Fruit fly (Drosophila melanogaster) whole organism, embryonic: ENCODE results near the gene THG.

Source experiments
- Atf6 ChIP-seq: fragments of 200-800 bp; sonication (Bioruptor generic); IDR thresholded peaks from 2 replicates; pipeline ENCODE4 v1.3.6; 2022; ENCODE audit warnings: missing biosample characterization, missing genetic modification characterization
- CG10543 ChIP-seq: fragments of 200-800 bp; sonication (Bioruptor generic); optimal IDR thresholded peaks from 3 replicates; lab custom pipeline; 2017; ENCODE audit warnings: missing biosample characterization, mild to moderate bottlenecking, missing genetic modification characterization, moderate library complexity
- CG12219 ChIP-seq: fragments of 200-800 bp; sonication (Bioruptor generic); optimal IDR thresholded peaks from 3 replicates; lab custom pipeline; 2018; ENCODE audit warnings: missing biosample characterization, mild to moderate bottlenecking, missing genetic modification characterization
- CG1233 ChIP-seq: fragments of 200-800 bp; sonication (Bioruptor generic); optimal IDR thresholded peaks from 4 replicates; lab custom pipeline; 2018; ENCODE audit warnings: missing biosample characterization, mild to moderate bottlenecking, missing genetic modification characterization
- CG14710 ChIP-seq: fragments of 200-800 bp; sonication (Bioruptor generic); optimal IDR thresholded peaks from 3 replicates; lab custom pipeline; 2019; ENCODE audit warnings: missing biosample characterization, mild to moderate bottlenecking, missing genetic modification characterization, moderate library complexity
- CG1603 ChIP-seq: fragments of 200-800 bp; sonication (Bioruptor generic); optimal IDR thresholded peaks from 2 replicates; lab custom pipeline; 2019; ENCODE audit warnings: missing biosample characterization, mild to moderate bottlenecking, missing genetic modification characterization, moderate library complexity
- CG17385 ChIP-seq: fragments of 200-800 bp; sonication (Bioruptor generic); optimal IDR thresholded peaks from 3 replicates; lab custom pipeline; 2018; ENCODE audit warnings: missing biosample characterization, mild to moderate bottlenecking, missing genetic modification characterization
- CG17612 ChIP-seq: fragments of 200-800 bp; sonication (Bioruptor generic); IDR thresholded peaks from 2 replicates; pipeline ENCODE4 v1.3.6; 2022; ENCODE audit warnings: missing biosample characterization, missing genetic modification characterization
- CG1832 ChIP-seq: fragments of 200-800 bp; sonication (Bioruptor generic); optimal IDR thresholded peaks from 2 replicates; lab custom pipeline; 2017; ENCODE audit warnings: missing biosample characterization, mild to moderate bottlenecking, missing genetic modification characterization, inconsistent platforms
- CG2712 ChIP-seq: fragments of 200-800 bp; optimal IDR thresholded peaks from 3 replicates; lab custom pipeline; 2019; ENCODE audit warnings: missing biosample characterization, mild to moderate bottlenecking, missing genetic modification characterization, moderate library complexity
- CG2889 ChIP-seq: fragments of 200-800 bp; sonication (Bioruptor generic); IDR thresholded peaks from 3 replicates; pipeline ENCODE4 v1.3.6; 2022; ENCODE audit warnings: missing biosample characterization, missing genetic modification characterization
- CG30020 ChIP-seq: fragments of 200-800 bp; optimal IDR thresholded peaks from 2 replicates; lab custom pipeline; 2019; ENCODE audit warnings: missing biosample characterization, mild to moderate bottlenecking, missing genetic modification characterization, moderate library complexity
- CG33213 ChIP-seq: fragments of 200-800 bp; sonication (Bioruptor generic); optimal IDR thresholded peaks from 3 replicates; lab custom pipeline; 2016; ENCODE audit warnings: missing biosample characterization, missing genetic modification characterization
- CG3726 ChIP-seq: fragments of 200-800 bp; sonication (Bioruptor generic); IDR thresholded peaks from 3 replicates; pipeline ENCODE4, ENCODE4 v1.3.6; 2022; ENCODE audit warnings: missing biosample characterization, missing genetic modification characterization
- CG42726 ChIP-seq: fragments of 200-800 bp; sonication (Bioruptor generic); IDR thresholded peaks from 2 replicates; pipeline ENCODE4 v1.3.6; 2022; ENCODE audit warnings: missing biosample characterization, missing genetic modification characterization; ENCODE audit not compliant: partially characterized antibody
- CG4854 ChIP-seq: fragments of 200-800 bp; sonication (Bioruptor generic); optimal IDR thresholded peaks from 2 replicates; lab custom pipeline; 2016; ENCODE audit warnings: missing biosample characterization, missing genetic modification characterization, inconsistent platforms
- CG6272 ChIP-seq: fragments of 200-800 bp; sonication (Bioruptor generic); IDR thresholded peaks from 2 replicates; pipeline ENCODE4 v1.3.6; 2022; ENCODE audit warnings: missing biosample characterization, missing genetic modification characterization
- CG7372 ChIP-seq: fragments of 200-800 bp; sonication (Bioruptor generic); IDR thresholded peaks from 2 replicates; pipeline ENCODE4 v1.3.6; 2022; ENCODE audit warnings: missing biosample characterization, missing genetic modification characterization
- CG7963 ChIP-seq: fragments of 200-800 bp; sonication (Bioruptor generic); IDR thresholded peaks from 3 replicates; pipeline ENCODE4 v1.3.6; 2022; ENCODE audit warnings: missing biosample characterization, missing genetic modification characterization; ENCODE audit not compliant: partially characterized antibody
- E2f1 ChIP-seq: fragments of 200-800 bp; sonication (Bioruptor generic); IDR thresholded peaks from 2 replicates; pipeline ENCODE4 v1.3.6; 2022; ENCODE audit warnings: missing biosample characterization, missing genetic modification characterization
- HLH3B ChIP-seq: fragments of 200-800 bp; sonication (Bioruptor generic); IDR thresholded peaks from 2 replicates; pipeline ENCODE4 v1.3.6; 2022; ENCODE audit warnings: missing biosample characterization, missing genetic modification characterization
- HmgZ ChIP-seq: fragments of 200-800 bp; sonication (Bioruptor generic); optimal IDR thresholded peaks from 2 replicates; lab custom pipeline; 2018; ENCODE audit warnings: missing biosample characterization, mild to moderate bottlenecking, missing genetic modification characterization
- Hmx ChIP-seq: fragments of 200-800 bp; sonication (Bioruptor generic); optimal IDR thresholded peaks from 2 replicates; lab custom pipeline; 2016; ENCODE audit warnings: missing biosample characterization, missing genetic modification characterization
- MBD-R2 ChIP-seq: fragments of 200-800 bp; sonication (Bioruptor generic); IDR thresholded peaks from 2 replicates; pipeline ENCODE4 v1.3.6; 2022; ENCODE audit warnings: missing biosample characterization, missing genetic modification characterization
- Med ChIP-seq: fragments of 200-800 bp; sonication (Bioruptor generic); peaks from one replicate; lab custom pipeline; 2016; ENCODE audit warnings: missing biosample characterization, missing genetic modification characterization, mild to moderate bottlenecking, inconsistent platforms, moderate library complexity
- Usf ChIP-seq: fragments of 200-800 bp; sonication (Bioruptor generic); optimal IDR thresholded peaks from 2 replicates; lab custom pipeline; 2017; ENCODE audit warnings: missing genotype, missing biosample characterization, missing genetic modification characterization
- YL-1 ChIP-seq: fragments of 200-800 bp; sonication (Bioruptor generic); optimal IDR thresholded peaks from 3 replicates; lab custom pipeline; 2017; ENCODE audit warnings: missing biosample characterization, mild to moderate bottlenecking, missing genetic modification characterization
- ac ChIP-seq: fragments of 200-800 bp; sonication (Bioruptor generic); optimal IDR thresholded peaks from 3 replicates; lab custom pipeline; 2017; ENCODE audit warnings: missing biosample characterization, mild to moderate bottlenecking, missing genetic modification characterization
- ash1 ChIP-seq: fragments of 200-800 bp; sonication (Bioruptor generic); optimal IDR thresholded peaks from 2 replicates; lab custom pipeline; 2018; ENCODE audit warnings: missing biosample characterization, mild to moderate bottlenecking, missing genetic modification characterization
- bab2 ChIP-seq: fragments of 200-800 bp; sonication (Bioruptor generic); optimal IDR thresholded peaks from 2 replicates; lab custom pipeline; 2016; ENCODE audit warnings: missing biosample characterization, missing genetic modification characterization
- cato ChIP-seq: fragments of 200-800 bp; sonication (Bioruptor generic); optimal IDR thresholded peaks from 2 replicates; lab custom pipeline; 2016; ENCODE audit warnings: missing biosample characterization, missing genetic modification characterization, borderline replicate concordance
- chn ChIP-seq: fragments of 200-800 bp; sonication (Bioruptor generic); optimal IDR thresholded peaks from 2 replicates; lab custom pipeline; 2016; ENCODE audit warnings: missing biosample characterization, missing genetic modification characterization
- da ChIP-seq: fragments of 200-800 bp; sonication (Bioruptor generic); optimal IDR thresholded peaks from 2 replicates; lab custom pipeline; 2016; ENCODE audit warnings: missing biosample characterization, missing genetic modification characterization
- dmrt99B ChIP-seq: fragments of 200-800 bp; sonication (Bioruptor generic); optimal IDR thresholded peaks from 2 replicates; lab custom pipeline; 2018; ENCODE audit warnings: missing biosample characterization, mild to moderate bottlenecking, missing genetic modification characterization, moderate library complexity
- dpn ChIP-seq, 2 experiments: fragments of 200-800 bp; sonication (Bioruptor generic); optimal IDR thresholded peaks; 3 replicates each; lab custom pipeline; 2016; ENCODE audit warnings: missing biosample characterization in 2 of 2, missing genetic modification characterization in 2 of 2
- gem ChIP-seq: fragments of 200-800 bp; sonication (Bioruptor generic); optimal IDR thresholded peaks from 2 replicates; lab custom pipeline; 2019; ENCODE audit warnings: missing biosample characterization, mild to moderate bottlenecking, missing genetic modification characterization, moderate library complexity
- gfzf ChIP-seq: fragments of 200-800 bp; sonication (Bioruptor generic); optimal IDR thresholded peaks from 2 replicates; lab custom pipeline; 2016; ENCODE audit warnings: missing biosample characterization, mild to moderate bottlenecking, missing genetic modification characterization, moderate library complexity
- grau ChIP-seq: fragments of 200-800 bp; optimal IDR thresholded peaks from 3 replicates; lab custom pipeline; 2019; ENCODE audit warnings: missing biosample characterization, mild to moderate bottlenecking, missing genetic modification characterization, moderate library complexity
- ind ChIP-seq: fragments of 200-800 bp; sonication (Bioruptor generic); optimal IDR thresholded peaks from 3 replicates; lab custom pipeline; 2016; ENCODE audit warnings: missing biosample characterization, missing genetic modification characterization
- nerfin-1 ChIP-seq: fragments of 200-800 bp; sonication (Bioruptor generic); optimal IDR thresholded peaks from 3 replicates; lab custom pipeline; 2019; ENCODE audit warnings: missing biosample characterization, mild to moderate bottlenecking, missing genetic modification characterization, moderate library complexity
- nerfin-2 ChIP-seq: fragments of 200-800 bp; sonication (Bioruptor generic); IDR thresholded peaks from 2 replicates; pipeline ENCODE4 v1.3.6; 2022; ENCODE audit warnings: missing biosample characterization, missing genetic modification characterization; ENCODE audit not compliant: partially characterized antibody
- odd ChIP-seq: fragments of 200-800 bp; sonication (Bioruptor generic); optimal IDR thresholded peaks from 2 replicates; lab custom pipeline; 2017; ENCODE audit warnings: missing biosample characterization, mild to moderate bottlenecking, missing genetic modification characterization
- repo ChIP-seq: fragments of 200-800 bp; sonication (Bioruptor generic); optimal IDR thresholded peaks from 2 replicates; lab custom pipeline; 2016; ENCODE audit warnings: missing biosample characterization, missing genetic modification characterization
- row ChIP-seq: fragments of 200-800 bp; sonication (Bioruptor generic); IDR thresholded peaks from 3 replicates; pipeline ENCODE4 v1.3.6; 2022; ENCODE audit warnings: missing biosample characterization, missing genetic modification characterization
- sens ChIP-seq: fragments of 200-800 bp; sonication (Bioruptor generic); peaks from one replicate; lab custom pipeline; 2016; ENCODE audit warnings: missing biosample characterization, missing genetic modification characterization
- sisA ChIP-seq: fragments of 200-800 bp; sonication (Bioruptor generic); IDR thresholded peaks from 2 replicates; pipeline ENCODE4 v1.3.6; 2022; ENCODE audit warnings: missing biosample characterization, missing genetic modification characterization
- slou ChIP-seq: fragments of 200-800 bp; sonication (Bioruptor generic); optimal IDR thresholded peaks from 3 replicates; lab custom pipeline; 2016; ENCODE audit warnings: missing biosample characterization, missing genetic modification characterization
- stc ChIP-seq: fragments of 200-800 bp; sonication (Bioruptor generic); IDR thresholded peaks from 2 replicates; pipeline ENCODE4 v1.3.6; 2022; ENCODE audit warnings: missing biosample characterization, missing genetic modification characterization
- trem ChIP-seq: fragments of 200-800 bp; optimal IDR thresholded peaks from 3 replicates; lab custom pipeline; 2019; ENCODE audit warnings: missing biosample characterization, mild to moderate bottlenecking, missing genetic modification characterization, moderate library complexity
- unc-4 ChIP-seq: fragments of 200-800 bp; sonication (Bioruptor generic); IDR thresholded peaks from 2 replicates; pipeline ENCODE4 v1.3.6; 2022; ENCODE audit warnings: missing biosample characterization, missing genetic modification characterization; ENCODE audit not compliant: partially characterized antibody
- zfh2 ChIP-seq: fragments of 200-800 bp; sonication (Bioruptor generic); optimal IDR thresholded peaks from 2 replicates; lab custom pipeline; 2016; ENCODE audit warnings: missing biosample characterization, missing genetic modification characterization

Gene THG

DNA sequence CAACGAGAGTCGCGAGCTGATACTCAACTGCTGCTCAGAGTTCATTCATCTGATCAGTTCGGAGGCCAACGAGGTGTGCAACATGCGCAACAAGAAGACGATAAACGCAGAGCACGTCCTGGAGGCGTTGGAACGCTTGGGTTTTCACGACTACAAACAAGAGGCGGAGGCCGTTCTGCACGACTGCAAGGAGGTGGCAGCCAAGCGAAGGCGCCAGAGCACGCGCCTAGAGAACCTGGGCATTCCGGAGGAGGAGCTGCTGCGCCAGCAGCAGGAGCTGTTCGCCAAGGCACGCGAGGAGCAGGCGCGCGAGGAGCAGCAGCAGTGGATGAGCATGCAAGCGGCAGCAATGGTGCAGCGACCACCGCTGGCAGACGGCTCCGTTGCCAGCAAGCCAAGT lies 1.5 kb downstream of the THG start (continued):
- TF ChIP-seq stc (GFP tag; lab: Robert Waterston, UW) = no peak
- no peak for TF ChIP-seq E2f1 (GFP tag; lab: Robert Waterston, UW)
- TF ChIP-seq zfh2 (GFP tag; lab: Kevin White, UChicago) = no peak
- no peak for TF ChIP-seq CG2889 (GFP tag; lab: Robert Waterston, UW)
- no peak for TF ChIP-seq CG17612 (GFP tag; lab: Robert Waterston, UW)
- peak; percentile 74 for TF ChIP-seq Med
- no peak for TF ChIP-seq HmgZ (tag; lab: Kevin White, UChicago)
- TF ChIP-seq CG1832 (GFP tag; lab: Kevin White, UChicago) = peak; percentile 22
- TF ChIP-seq CG4854 = no peak
- no peak for TF ChIP-seq bab2 (GFP tag; lab: Kevin White, UChicago)
- TF ChIP-seq sens (GFP tag; lab: Kevin White, UChicago) = peak; percentile 62
- no peak for TF ChIP-seq CG3726 (GFP tag; lab: Robert Waterston, UW)
- no peak for TF ChIP-seq CG42726
- no peak for TF ChIP-seq CG1603 (tag; lab: Kevin White, UChicago)
- TF ChIP-seq CG1233 = no peak
- TF ChIP-seq sisA (GFP tag; lab: Robert Waterston, UW) = no peak
- no peak for TF ChIP-seq chn
- no peak for TF ChIP-seq odd (GFP tag; lab: Kevin White, UChicago)
- TF ChIP-seq CG7963 (GFP tag; lab: Robert Waterston, UW) = no peak

DNA sequence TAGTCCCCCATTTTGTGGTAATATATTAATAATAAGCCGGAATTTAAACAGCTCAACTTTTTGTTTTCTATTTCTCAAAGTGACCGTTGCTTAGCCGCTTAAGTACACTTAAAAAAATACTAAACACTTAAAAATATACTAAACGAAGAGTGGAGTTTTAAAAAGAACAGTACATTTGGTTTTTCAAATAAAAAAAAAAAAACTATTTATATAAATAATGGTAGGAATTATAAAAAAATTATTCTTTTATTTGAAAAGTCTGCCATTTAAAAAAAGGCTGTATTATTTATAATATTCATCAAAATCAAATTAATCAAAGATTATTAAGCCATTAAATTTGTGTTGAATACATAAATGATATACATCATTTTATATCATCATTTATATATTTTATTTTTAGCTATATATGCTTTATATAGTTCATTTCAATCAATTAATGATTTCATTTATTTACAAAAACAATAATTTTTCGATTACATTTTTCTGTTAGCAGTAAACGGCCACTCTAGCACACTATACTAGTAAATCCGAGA lies 2.1 kb downstream of the THG start, which contains the start of the genes Ankrd49 and NC2beta:
Gene Ankrd49 (minus strand): TSS at position 101 of the 533 bp plus-strand sequence.
Gene NC2beta (plus strand): TSS at position 483 of the 533 bp plus-strand sequence.
- TF ChIP-seq dpn (GFP tag; optimal IDR thresholded peaks at IDR 0.05; lab: Kevin White, UChicago) (no peak), YL-1 (no peak), gfzf (GFP tag; lab: Kevin White, UChicago) (peak; percentile 43), grau (tag; lab: Kevin White, UChicago) (no peak), Med (peak; percentile 8), gem (tag; lab: Kevin White, UChicago) (peak; percentile 9), row (0 out of 3 replicates have a peak, but pooled peaks have one; percentile 18), slou (GFP tag; lab: Kevin White, UChicago) (no peak), CG12219 (GFP tag; lab: Kevin White, UChicago) (no peak), Hmx (GFP tag; lab: Kevin White, UChicago) (no peak), CG2712 (peak; percentile 8), CG14710 (tag; lab: Kevin White, UChicago) (peak; percentile 16), trem (peak; percentile 32), CG10543 (no peak), cato (GFP tag; lab: Kevin White, UChicago) (no peak), CG30020 (peak; percentile 19), CG33213 (GFP tag; lab: Kevin White, UChicago) (no peak), Usf (no peak)

DNA sequence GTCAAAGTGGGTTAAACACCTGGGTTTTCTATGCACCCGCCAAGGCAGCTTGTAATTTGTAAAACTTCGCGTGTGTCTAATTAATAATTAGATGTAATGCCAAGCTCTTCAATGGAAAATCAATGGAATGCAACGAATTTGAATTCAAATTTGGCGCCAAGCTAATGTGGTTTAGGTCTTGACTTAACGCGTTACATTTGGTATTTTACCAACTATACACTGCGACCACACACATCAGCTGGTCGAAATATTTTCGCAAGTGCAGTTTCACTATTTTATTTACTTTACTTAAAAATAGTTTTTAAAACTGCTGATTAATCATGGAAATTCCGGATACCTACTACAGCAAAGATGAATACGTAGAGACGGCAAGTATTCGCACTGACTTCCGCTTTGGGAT lies 4.0 kb downstream of the THG start, which contains the start of gene DCTN5-p25:
Gene DCTN5-p25 (plus strand): TSS at position 229 of the 400 bp plus-strand sequence.
- no peak for TF ChIP-seq da (GFP tag; lab: Kevin White, UChicago)
- no peak for TF ChIP-seq CG7372 (GFP tag; lab: Robert Waterston, UW)
- no peak for TF ChIP-seq ac
- TF ChIP-seq unc-4 (GFP tag; lab: Robert Waterston, UW) = no peak
- TF ChIP-seq HLH3B (GFP tag; lab: Robert Waterston, UW) = no peak
- TF ChIP-seq CG6272 (GFP tag; lab: Robert Waterston, UW) = no peak
- TF ChIP-seq MBD-R2 (GFP tag; lab: Robert Waterston, UW) = peak; percentile 58
- no peak for TF ChIP-seq nerfin-1 (tag; lab: Kevin White, UChicago)
- TF ChIP-seq ind (GFP tag; lab: Kevin White, UChicago) = no peak
- TF ChIP-seq ash1 = no peak
- TF ChIP-seq Atf6 (GFP tag; lab: Robert Waterston, UW) = no peak
- no peak for TF ChIP-seq CG17385 (GFP tag; lab: Kevin White, UChicago)
- TF ChIP-seq repo (GFP tag; lab: Kevin White, UChicago) = no peak
- no peak for TF ChIP-seq nerfin-2
- TF ChIP-seq dmrt99B = no peak
